Worm (Caenorhabditis elegans) whole organism, late embryonic: ENCODE data around the gene dmsr-13.

Experiments
- ceh-9 ChIP-seq: sonication (generic microtip); optimal IDR thresholded peaks from 2 replicates; lab custom pipeline; 2016; ENCODE audit warnings: mild to moderate bottlenecking, missing genetic modification characterization, inconsistent platforms, missing compliant biosample characterization
- dve-1 ChIP-seq: sonication (generic microtip); optimal IDR thresholded peaks from 2 replicates; lab custom pipeline; 2017; ENCODE audit warnings: antibody characterized with exemption, mild to moderate bottlenecking, missing genetic modification characterization, missing compliant biosample characterization
- hlh-8 ChIP-seq: sonication (generic microtip); optimal IDR thresholded peaks from 2 replicates; lab custom pipeline; 2016; ENCODE audit warnings: missing genotype, missing genetic modification characterization, missing compliant biosample characterization
- pha-4 ChIP-seq: fragments of 150-350 bp; optimal IDR thresholded peaks from 2 replicates; lab custom pipeline; 2018; ENCODE audit warnings: missing biosample characterization, missing genetic modification reagents, missing genetic modification characterization
- ttx-3 ChIP-seq: sonication (generic microtip); optimal IDR thresholded peaks from 2 replicates; lab custom pipeline; 2016; ENCODE audit warnings: missing genetic modification reagents, missing genetic modification characterization, missing compliant biosample characterization
- unc-86 ChIP-seq: sonication (generic microtip); optimal IDR thresholded peaks from 2 replicates; lab custom pipeline; 2016; ENCODE audit warnings: missing genetic modification characterization, missing compliant biosample characterization

ce11 chrV:6808962-6809361, 10.8 kb downstream of the dmsr-13 start, which contains the start of gene dmsr-16:
- no peak for TF ChIP-seq pha-4 (tag; lab: Kevin White, UChicago)
- TF ChIP-seq unc-86 (tag; lab: Kevin White, UChicago): no peak
- TF ChIP-seq ttx-3 (tag; lab: Kevin White, UChicago): no peak
- TF ChIP-seq ceh-9: no peak
- TF ChIP-seq dve-1 (tag; lab: Kevin White, UChicago): no peak
- no peak for TF ChIP-seq hlh-8 (tag; lab: Kevin White, UChicago)
